Worm (Caenorhabditis elegans) whole organism, L4/young adult: Measurements from ENCODE around the gene T04F8.7.
A peak's percentile ranks its signal among the peaks of the same experiment; 100 is the strongest.

Source experiments
- W03F9.2 ChIP-seq: fragments of 150-350 bp; optimal IDR thresholded peaks from 2 replicates; lab custom pipeline; 2014; ENCODE audit warnings: missing biosample characterization, missing genetic modification characterization
- dao-5 ChIP-seq: sonication (generic microtip); optimal IDR thresholded peaks from 2 replicates; lab custom pipeline; 2016; ENCODE audit warnings: missing genotype, missing genetic modification characterization, moderate library complexity, missing compliant biosample characterization
- him-1 ChIP-seq: sonication (generic microtip); optimal IDR thresholded peaks from 2 replicates; lab custom pipeline; 2016; ENCODE audit warnings: missing genotype, missing genetic modification reagents, missing genetic modification characterization, missing compliant biosample characterization

The T04F8.7 gene

ce11 chrX:11658331-11658730, 22.4 kb downstream of the T04F8.7 start, which contains the start of gene T04F8.3:
T04F8.3 (plus strand) TSS chrX:11658631.
- no peak for TF ChIP-seq him-1 (tag; lab: Kevin White, UChicago)
- no peak for TF ChIP-seq W03F9.2 (tag; lab: Kevin White, UChicago)
- TF ChIP-seq dao-5 (tag; lab: Kevin White, UChicago) = no peak

DNA sequence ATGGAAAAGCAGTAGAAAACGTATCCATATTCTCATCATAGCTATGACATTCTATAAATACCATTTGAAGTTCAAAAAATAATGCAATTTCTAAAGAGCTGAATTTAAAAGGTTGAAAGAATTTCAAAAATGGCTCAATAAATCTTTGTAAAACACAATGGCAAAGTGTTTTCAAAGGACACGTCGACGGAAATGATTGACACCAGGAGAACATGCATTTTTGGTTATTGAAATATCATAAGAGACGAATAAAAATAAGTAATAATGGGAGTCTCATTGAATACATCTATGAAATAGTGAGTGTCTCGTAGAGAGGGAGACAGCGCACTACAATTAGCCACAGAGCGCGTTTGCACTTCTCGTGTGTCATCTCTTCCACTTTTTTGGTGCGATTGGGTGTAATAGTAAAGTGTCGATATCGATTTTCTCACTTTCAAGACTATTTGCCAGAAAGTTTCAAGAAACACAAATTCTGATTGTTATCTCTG, 24.2 kb downstream of the T04F8.7 start, which contains the start of gene T04F8.2:
Gene T04F8.2, minus strand, starts transcription at position 51 of the 488 bp plus-strand sequence.
- TF ChIP-seq him-1 (tag; lab: Kevin White, UChicago) (no peak), W03F9.2 (tag; lab: Kevin White, UChicago) (peak; percentile 65)

- TF ChIP-seq W03F9.2 (tag; lab: Kevin White, UChicago) (no peak), him-1 (tag; lab: Kevin White, UChicago) (no peak), dao-5 (tag; lab: Kevin White, UChicago) (no peak)
These were observed 30.0 kb downstream of the T04F8.7 start, which contains the start of gene cutl-11 for ce11 chrX:11650751-11651150. cutl-11 (minus strand) TSS chrX:11650851.

DNA sequence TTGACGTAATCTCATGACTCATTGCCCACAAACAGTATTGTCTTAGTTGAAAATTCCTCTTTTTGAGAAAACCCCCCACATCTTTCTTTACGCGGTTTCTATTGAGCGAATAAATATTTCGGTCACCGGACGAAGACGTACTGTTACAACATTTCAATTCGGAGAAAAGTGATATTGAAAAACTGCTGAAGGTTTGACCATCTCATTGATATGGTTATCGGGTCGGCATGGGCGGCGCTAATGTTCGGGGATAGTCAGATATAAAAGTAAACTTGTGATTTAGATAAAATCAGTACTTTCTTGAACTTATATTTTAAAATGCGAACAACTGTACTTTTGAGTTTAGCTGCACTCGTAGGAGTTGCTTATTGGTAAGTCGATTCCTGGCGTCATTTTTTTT, 33.6 kb downstream of the T04F8.7 start, which contains the start of gene T04F8.8:
Gene T04F8.8, plus strand, starts transcription at position 301 of the 400 bp plus-strand sequence.
- TF ChIP-seq W03F9.2 (tag; lab: Kevin White, UChicago) (no peak), him-1 (tag; lab: Kevin White, UChicago) (no peak), dao-5 (tag; lab: Kevin White, UChicago) (no peak)

DNA sequence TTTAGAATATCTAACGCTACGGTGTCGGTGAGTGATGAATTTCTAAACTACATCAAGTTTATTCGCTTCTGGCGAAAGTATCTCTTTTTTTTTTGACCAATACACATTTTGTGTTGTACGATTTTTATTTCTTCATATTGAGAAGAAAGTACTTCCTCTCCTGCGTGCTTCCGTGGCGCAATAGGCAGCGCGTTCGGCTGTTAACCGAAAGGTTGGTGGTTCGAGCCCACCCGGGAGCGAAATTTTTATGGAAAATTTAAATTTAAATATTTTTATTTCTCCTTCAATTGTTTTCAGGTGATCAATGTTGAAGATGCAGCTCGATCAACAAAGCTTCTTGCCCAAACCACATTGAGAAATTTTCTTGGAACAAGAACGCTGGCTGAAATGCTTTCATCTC, 35.3 kb downstream of the T04F8.7 start:
- no peak for TF ChIP-seq him-1 (tag; lab: Kevin White, UChicago)
- TF ChIP-seq dao-5 (tag; lab: Kevin White, UChicago) = no peak
- no peak for TF ChIP-seq W03F9.2 (tag; lab: Kevin White, UChicago)

- TF ChIP-seq him-1 (tag; lab: Kevin White, UChicago) = peak; percentile 81
These were observed 37.0 kb downstream of the T04F8.7 start, which contains the start of gene sto-4 for ce11 chrX:11643767-11644235. sto-4 (plus strand) TSS chrX:11644126.

DNA sequence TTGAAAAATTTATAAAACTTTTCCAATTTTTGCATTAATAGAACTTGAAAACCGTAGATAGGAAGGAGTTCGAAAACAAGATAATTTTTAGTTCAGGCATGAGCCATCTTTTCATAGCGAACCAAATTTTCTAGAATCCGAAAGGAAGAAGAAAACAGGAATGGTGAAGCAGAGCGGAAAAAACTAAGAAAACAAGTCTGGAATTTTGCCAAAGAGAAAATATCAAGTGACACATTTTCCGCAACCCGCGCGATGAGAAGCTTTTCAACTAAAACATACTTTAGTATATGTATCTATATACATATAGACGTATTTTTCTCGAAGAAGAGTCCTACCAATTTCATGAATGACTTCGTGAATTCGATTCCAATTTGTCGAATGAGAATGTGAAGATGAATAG, 39.2 kb downstream of the T04F8.7 start:
- TF ChIP-seq him-1 (tag; lab: Kevin White, UChicago) (no peak), W03F9.2 (tag; lab: Kevin White, UChicago) (no peak), dao-5 (tag; lab: Kevin White, UChicago) (no peak)

ce11 chrX:11640463-11640995, 40.3 kb downstream of the T04F8.7 start:
- TF ChIP-seq him-1 (tag; lab: Kevin White, UChicago) = no peak
- TF ChIP-seq W03F9.2 (tag; lab: Kevin White, UChicago) = no peak

DNA sequence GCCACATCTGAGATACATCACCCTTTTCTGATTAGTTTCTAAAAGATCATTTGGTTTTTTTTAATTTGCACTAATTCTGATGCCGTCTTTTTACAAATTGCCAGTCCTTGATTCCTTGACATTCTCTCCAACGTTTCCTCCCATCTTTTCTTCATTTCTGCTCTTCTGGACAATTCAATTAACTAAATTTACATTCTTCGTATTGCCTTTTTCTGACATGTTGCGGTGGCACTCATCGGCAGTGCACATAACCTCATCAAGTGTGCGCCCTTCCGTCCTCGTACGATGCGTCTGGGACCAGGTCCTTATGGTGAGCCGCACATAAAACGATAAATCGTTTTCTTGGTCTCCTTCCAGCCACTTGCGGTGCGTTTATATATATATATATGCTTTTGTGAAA, 41.8 kb downstream of the T04F8.7 start:
- no peak for TF ChIP-seq W03F9.2 (tag; lab: Kevin White, UChicago)

DNA sequence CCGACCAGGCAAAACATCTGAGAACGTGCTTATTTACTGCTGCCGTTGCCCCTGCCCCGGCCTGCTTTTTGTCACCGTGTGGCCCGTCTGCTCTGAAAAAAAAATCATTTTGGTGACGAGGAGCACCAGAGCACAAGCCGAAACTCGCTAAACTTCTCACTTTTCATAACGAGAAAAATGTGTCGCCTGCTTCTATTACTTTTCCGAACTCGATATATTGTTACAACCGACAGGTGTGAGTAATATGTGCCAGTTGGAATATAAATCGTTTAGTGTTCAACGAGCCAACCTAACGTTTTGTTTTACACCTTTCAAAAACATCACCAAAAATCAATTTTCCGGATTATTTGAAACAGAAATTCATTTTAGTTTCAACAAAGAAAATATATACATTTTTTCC, 43.1 kb downstream of the T04F8.7 start:
- TF ChIP-seq him-1 (tag; lab: Kevin White, UChicago) = no peak
- no peak for TF ChIP-seq dao-5 (tag; lab: Kevin White, UChicago)
- TF ChIP-seq W03F9.2 (tag; lab: Kevin White, UChicago) = no peak

ce11 chrX:11633278-11633677, 47.5 kb downstream of the T04F8.7 start:
- TF ChIP-seq him-1 (tag; lab: Kevin White, UChicago) (no peak), W03F9.2 (tag; lab: Kevin White, UChicago) (no peak), dao-5 (tag; lab: Kevin White, UChicago) (no peak)

DNA sequence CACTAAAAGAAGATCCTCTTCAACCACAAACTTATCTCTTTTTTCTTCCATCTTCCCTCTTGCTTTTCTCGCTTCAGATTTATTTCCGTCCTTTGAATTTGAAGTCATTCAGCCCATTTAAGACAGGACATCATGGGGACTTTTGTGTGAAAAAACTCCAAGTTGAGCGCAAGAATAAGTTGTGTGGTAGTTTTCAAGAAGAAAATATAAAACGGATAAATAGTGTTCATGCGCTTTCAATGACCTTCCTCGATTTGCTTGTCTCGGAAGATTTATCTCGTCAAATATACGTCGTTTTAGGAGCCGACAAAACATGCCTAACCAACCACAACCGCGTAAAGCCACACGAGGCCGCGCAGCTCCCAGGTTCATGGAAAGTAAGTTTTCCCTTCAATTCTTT, 48.7 kb downstream of the T04F8.7 start, which contains the start of gene sto-6:
Gene sto-6, plus strand, starts transcription at position 301 of the 400 bp plus-strand sequence.
- TF ChIP-seq dao-5 (tag; lab: Kevin White, UChicago) (no peak), W03F9.2 (tag; lab: Kevin White, UChicago) (no peak), him-1 (tag; lab: Kevin White, UChicago) (no peak)

- TF ChIP-seq dao-5 (tag; lab: Kevin White, UChicago) (no peak), him-1 (tag; lab: Kevin White, UChicago) (no peak), W03F9.2 (tag; lab: Kevin White, UChicago) (no peak)
These were observed 50.3 kb downstream of the T04F8.7 start for ce11 chrX:11630499-11630898.

DNA sequence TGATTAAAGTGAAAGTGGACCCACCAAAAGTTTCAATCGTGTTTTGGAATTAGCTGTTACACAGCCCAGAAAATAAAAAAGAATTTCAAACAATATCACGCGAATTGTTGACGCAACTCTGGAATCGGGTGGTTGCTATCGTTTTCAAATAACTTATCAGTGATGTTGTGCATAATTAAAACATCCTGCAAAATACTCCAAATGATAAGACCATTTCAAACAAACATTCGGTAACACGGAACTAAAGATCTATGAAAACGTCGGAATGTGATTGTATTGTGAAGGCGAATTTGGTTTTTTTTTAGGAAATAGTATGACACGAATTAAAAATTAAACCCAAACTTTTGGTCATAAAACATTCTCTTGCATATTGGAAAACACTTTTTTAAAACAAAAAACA, 52.2 kb downstream of the T04F8.7 start, which contains the start of gene spp-30:
Gene spp-30, minus strand, starts transcription at position 101 of the 400 bp plus-strand sequence.
- no peak for TF ChIP-seq him-1 (tag; lab: Kevin White, UChicago)
- TF ChIP-seq dao-5 (tag; lab: Kevin White, UChicago) = no peak
- no peak for TF ChIP-seq W03F9.2 (tag; lab: Kevin White, UChicago)
